Worm (Caenorhabditis elegans) whole organism, L3 larva: ENCODE data around the gene lgc-54.

Source experiments
- R02D3.7 ChIP-seq: fragments of 150-350 bp; optimal IDR thresholded peaks from 2 replicates; lab custom pipeline; 2014; ENCODE audit warnings: missing biosample characterization, missing genetic modification characterization
- fkh-10 ChIP-seq: sonication (generic microtip); optimal IDR thresholded peaks from 2 replicates; lab custom pipeline; 2017; ENCODE audit warnings: missing biosample characterization, missing genetic modification reagents, missing genetic modification characterization
- nhr-12 ChIP-seq: fragments of 150-350 bp; optimal IDR thresholded peaks from 2 replicates; lab custom pipeline; 2014; ENCODE audit warnings: missing biosample characterization, missing genetic modification characterization
- skn-1 ChIP-seq: fragments of 150-350 bp; optimal IDR thresholded peaks from 2 replicates; lab custom pipeline; 2014; ENCODE audit warnings: missing biosample characterization, missing genetic modification characterization

ce11 chrV:6810091-6810490 is 36.3 kb downstream of the lgc-54 start:
- no peak for TF ChIP-seq R02D3.7
- TF ChIP-seq skn-1 (tag; lab: Kevin White, UChicago), result no peak
- TF ChIP-seq nhr-12 (tag; lab: Kevin White, UChicago), result no peak
- TF ChIP-seq fkh-10 (GFP tag; lab: Kevin White, UChicago), result no peak
